Fruit fly (Drosophila melanogaster) whole organism, pupa: ENCODE measurements around the gene CG18265.
A peak's percentile ranks its signal among the peaks of the same experiment; 100 is the strongest.

Experiments
- CG32121 ChIP-seq: fragments of 200-800 bp; sonication (Bioruptor generic); IDR thresholded peaks from 2 replicates; pipeline ENCODE4 v1.3.6; 2022; ENCODE audit warnings: missing biosample characterization, missing genetic modification characterization
- CG34367 ChIP-seq: fragments of 200-800 bp; sonication (Bioruptor generic); optimal IDR thresholded peaks from 2 replicates; lab custom pipeline; 2018; ENCODE audit warnings: missing biosample characterization, mild to moderate bottlenecking, missing genetic modification characterization
- Ets98B ChIP-seq: fragments of 200-800 bp; sonication (Bioruptor generic); IDR thresholded peaks from 2 replicates; pipeline ENCODE4 v1.3.6; 2022; ENCODE audit warnings: missing biosample characterization, missing genetic modification characterization
- rn ChIP-seq: fragments of 200-800 bp; sonication (Bioruptor generic); IDR thresholded peaks from 2 replicates; pipeline ENCODE4 v1.3.6; 2022; ENCODE audit warnings: missing biosample characterization, missing genetic modification characterization

dm6 chr3L:17421319-17421718, 17.9 kb upstream of the CG18265 start, which contains the start of gene blot:
- peak; percentile 62 for TF ChIP-seq Ets98B (GFP tag; lab: Robert Waterston, UW)
- peak; percentile 55; the same call in 1 of the 2 replicates for TF ChIP-seq CG32121 (GFP tag; lab: Robert Waterston, UW)
- no peak for TF ChIP-seq rn (GFP tag; lab: Robert Waterston, UW)
- TF ChIP-seq CG34367, result no peak
